Worm (Caenorhabditis elegans) whole organism, mixed stage, embryonic: ENCODE measurements around the gene lgc-58.
A peak's percentile ranks its signal among the peaks of the same experiment; 100 is the strongest.

Experiments used
- M03D4.4 ChIP-seq: sonication (generic microtip); optimal IDR thresholded peaks from 2 replicates; lab custom pipeline; 2017; ENCODE audit warnings: mild to moderate bottlenecking, missing genetic modification characterization, missing compliant biosample characterization
- bed-3 ChIP-seq: fragments of 200-800 bp; sonication (Bioruptor generic); optimal IDR thresholded peaks from 3 replicates; lab custom pipeline; 2018; ENCODE audit warnings: mild to moderate bottlenecking, missing genetic modification characterization, moderate library complexity, missing compliant biosample characterization
- blmp-1 ChIP-seq: fragments of 150-350 bp; optimal IDR thresholded peaks from 2 replicates; lab custom pipeline; 2014; ENCODE audit warnings: missing biosample characterization, missing genetic modification characterization
- ceh-39 ChIP-seq: fragments of 150-350 bp; optimal IDR thresholded peaks from 2 replicates; lab custom pipeline; 2014; ENCODE audit warnings: missing biosample characterization, missing genetic modification characterization
- ceh-43 ChIP-seq: fragments of 200-800 bp; sonication (Bioruptor generic); optimal IDR thresholded peaks from 2 replicates; lab custom pipeline; 2018; ENCODE audit warnings: mild to moderate bottlenecking, missing genetic modification characterization, moderate library complexity, missing compliant biosample characterization
- ceh-83 ChIP-seq: fragments of 200-800 bp; sonication (Bioruptor generic); optimal IDR thresholded peaks from 2 replicates; lab custom pipeline; 2018; ENCODE audit warnings: mild to moderate bottlenecking, missing genetic modification characterization, missing compliant biosample characterization
- ces-1 ChIP-seq: fragments of 150-350 bp; optimal IDR thresholded peaks from 2 replicates; lab custom pipeline; 2014; ENCODE audit warnings: missing biosample characterization, missing genetic modification reagents, missing genetic modification characterization
- cnd-1 ChIP-seq: fragments of 200-800 bp; sonication (Bioruptor generic); optimal IDR thresholded peaks from 2 replicates; lab custom pipeline; 2018; ENCODE audit warnings: mild to moderate bottlenecking, missing genetic modification characterization, missing compliant biosample characterization
- drap-1 ChIP-seq: fragments of 200-800 bp; sonication (Bioruptor generic); optimal IDR thresholded peaks from 3 replicates; lab custom pipeline; 2018; ENCODE audit warnings: mild to moderate bottlenecking, missing genetic modification characterization, missing compliant biosample characterization
- elt-1 ChIP-seq: sonication (generic microtip); optimal IDR thresholded peaks from 2 replicates; lab custom pipeline; 2017; ENCODE audit warnings: missing genetic modification characterization, mild to moderate bottlenecking, missing compliant biosample characterization, antibody characterized with exemption, moderate library complexity, borderline replicate concordance; ENCODE audit not compliant: insufficient read depth
- elt-3 ChIP-seq: fragments of 150-350 bp; optimal IDR thresholded peaks from 2 replicates; lab custom pipeline; 2014; ENCODE audit warnings: missing biosample characterization, missing genetic modification characterization
- flh-1 ChIP-seq: fragments of 200-800 bp; sonication (Bioruptor generic); optimal IDR thresholded peaks from 2 replicates; lab custom pipeline; 2018; ENCODE audit warnings: mild to moderate bottlenecking, missing genetic modification characterization, moderate library complexity, missing compliant biosample characterization
- ham-2 ChIP-seq: fragments of 200-800 bp; sonication (Bioruptor generic); optimal IDR thresholded peaks from 2 replicates; lab custom pipeline; 2018; ENCODE audit warnings: mild to moderate bottlenecking, missing genetic modification characterization, missing compliant biosample characterization
- hlh-1 ChIP-seq: fragments of 150-350 bp; optimal IDR thresholded peaks from 2 replicates; lab custom pipeline; 2014; ENCODE audit warnings: missing biosample characterization, missing genetic modification reagents, missing genetic modification characterization
- lin-13 ChIP-seq: fragments of 150-350 bp; optimal IDR thresholded peaks from 2 replicates; lab custom pipeline; 2014; ENCODE audit warnings: missing biosample characterization, missing genetic modification characterization
- lin-32 ChIP-seq: fragments of 200-800 bp; sonication (Bioruptor generic); optimal IDR thresholded peaks from 2 replicates; lab custom pipeline; 2018; ENCODE audit warnings: mild to moderate bottlenecking, missing genetic modification characterization, missing compliant biosample characterization
- lsy-2 ChIP-seq: fragments of 150-350 bp; optimal IDR thresholded peaks from 2 replicates; lab custom pipeline; 2014; ENCODE audit warnings: missing biosample characterization, missing genetic modification characterization
- mab-5 ChIP-seq: fragments of 150-350 bp; optimal IDR thresholded peaks from 2 replicates; lab custom pipeline; 2014; ENCODE audit warnings: missing biosample characterization, missing genetic modification characterization
- mep-1 ChIP-seq: fragments of 150-350 bp; optimal IDR thresholded peaks from 2 replicates; lab custom pipeline; 2017; ENCODE audit warnings: missing biosample characterization, missing genetic modification reagents, missing genetic modification characterization, inconsistent platforms
- mls-2 ChIP-seq: sonication (generic microtip); optimal IDR thresholded peaks from 2 replicates; lab custom pipeline; 2016; ENCODE audit warnings: mild to moderate bottlenecking, missing genetic modification characterization, moderate library complexity, missing compliant biosample characterization
- nhr-12 ChIP-seq: fragments of 150-350 bp; optimal IDR thresholded peaks from 2 replicates; lab custom pipeline; 2014; ENCODE audit warnings: missing biosample characterization, missing genetic modification characterization
- nhr-2 ChIP-seq: fragments of 150-350 bp; optimal IDR thresholded peaks from 2 replicates; lab custom pipeline; 2014; ENCODE audit warnings: missing biosample characterization, missing genetic modification characterization
- nhr-237 ChIP-seq: fragments of 150-350 bp; optimal IDR thresholded peaks from 2 replicates; lab custom pipeline; 2014; ENCODE audit warnings: missing biosample characterization, missing genetic modification characterization
- nhr-28 ChIP-seq: fragments of 150-350 bp; optimal IDR thresholded peaks from 2 replicates; lab custom pipeline; 2014; ENCODE audit warnings: missing biosample characterization, missing genetic modification characterization
- nhr-76 ChIP-seq: sonication (generic microtip); optimal IDR thresholded peaks from 2 replicates; lab custom pipeline; 2017; ENCODE audit warnings: missing biosample characterization, missing genetic modification characterization
- pha-4 ChIP-seq: fragments of 150-350 bp; optimal IDR thresholded peaks from 2 replicates; lab custom pipeline; 2018; ENCODE audit warnings: missing biosample characterization, missing genetic modification reagents, missing genetic modification characterization
- sem-2 ChIP-seq: fragments of 200-800 bp; sonication (Bioruptor generic); optimal IDR thresholded peaks from 2 replicates; lab custom pipeline; 2018; ENCODE audit warnings: mild to moderate bottlenecking, missing genetic modification characterization, missing compliant biosample characterization
- snpc-4 ChIP-seq: fragments of 150-350 bp; optimal IDR thresholded peaks from 2 replicates; lab custom pipeline; 2014; ENCODE audit warnings: missing biosample characterization, missing genetic modification characterization
- sptf-1 ChIP-seq: sonication (generic microtip); optimal IDR thresholded peaks from 2 replicates; lab custom pipeline; 2017; ENCODE audit warnings: mild to moderate bottlenecking, missing genetic modification characterization, moderate library complexity, missing compliant biosample characterization
- tbx-8 ChIP-seq: fragments of 200-800 bp; sonication (Bioruptor generic); optimal IDR thresholded peaks from 2 replicates; lab custom pipeline; 2018; ENCODE audit warnings: mild to moderate bottlenecking, missing genetic modification characterization, moderate library complexity, missing compliant biosample characterization
- unc-120 ChIP-seq: sonication (generic microtip); optimal IDR thresholded peaks from 2 replicates; lab custom pipeline; 2017; ENCODE audit warnings: missing genetic modification characterization, missing compliant biosample characterization; ENCODE audit not compliant: poor library complexity, severe bottlenecking
- unc-39 ChIP-seq: fragments of 150-350 bp; optimal IDR thresholded peaks from 2 replicates; lab custom pipeline; 2014; ENCODE audit warnings: missing biosample characterization, missing genetic modification characterization
- unc-62 ChIP-seq: fragments of 150-350 bp; optimal IDR thresholded peaks from 2 replicates; lab custom pipeline; 2014; ENCODE audit warnings: missing biosample characterization, missing genetic modification reagents, missing genetic modification characterization
- zip-8 ChIP-seq: fragments of 150-350 bp; optimal IDR thresholded peaks from 2 replicates; lab custom pipeline; 2014; ENCODE audit warnings: missing biosample characterization, missing genetic modification characterization
- ztf-11 ChIP-seq: fragments of 150-350 bp; optimal IDR thresholded peaks from 2 replicates; lab custom pipeline; 2014; ENCODE audit warnings: missing biosample characterization, missing genetic modification characterization

The lgc-58 gene

ce11 chrX:6092533-6092932, 17.2 kb downstream of the lgc-58 start:
- TF ChIP-seq nhr-2 (tag; lab: Kevin White, UChicago) (peak; percentile 31), ham-2 (peak; percentile 77), elt-1 (tag; lab: Kevin White, UChicago) (peak; percentile 98), snpc-4 (no peak), nhr-28 (tag; lab: Kevin White, UChicago) (no peak)

DNA sequence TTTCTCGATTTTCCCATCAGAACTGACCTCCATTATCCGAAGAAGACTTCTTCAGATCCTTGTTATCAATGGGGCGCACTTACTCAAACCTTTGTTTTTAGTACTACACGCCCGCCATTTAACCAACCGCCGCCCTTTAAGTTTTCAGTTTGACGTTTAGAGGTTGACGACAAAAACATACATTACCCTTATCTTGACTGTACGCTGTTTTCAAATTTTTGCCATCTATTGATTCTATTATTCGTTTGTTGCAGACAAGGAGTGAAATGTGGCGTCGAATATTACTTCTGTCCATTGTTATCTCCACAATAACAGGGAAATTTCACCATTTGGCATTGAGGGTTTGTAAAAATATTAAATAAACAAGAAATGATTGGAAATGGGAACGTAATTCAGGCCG, 17.7 kb downstream of the lgc-58 start, which contains the start of gene C15H9.5:
TSS of gene C15H9.5 (plus strand) at position 255 of the 400 bp plus-strand sequence.
- TF ChIP-seq sem-2 (GFP tag; lab: Kevin White, UChicago) (no peak), drap-1 (GFP tag; lab: Kevin White, UChicago) (no peak), mls-2 (tag; lab: Kevin White, UChicago) (no peak), snpc-4 (no peak), zip-8 (tag; lab: Kevin White, UChicago) (no peak), cnd-1 (no peak), unc-62 (GFP tag; lab: Kevin White, UChicago) (no peak), mab-5 (tag; lab: Kevin White, UChicago) (no peak), flh-1 (GFP tag; lab: Kevin White, UChicago) (no peak), nhr-12 (no peak), pha-4 (tag; lab: Kevin White, UChicago) (no peak), M03D4.4 (tag; lab: Kevin White, UChicago) (no peak), sptf-1 (tag; lab: Kevin White, UChicago) (no peak), tbx-8 (GFP tag; lab: Kevin White, UChicago) (no peak), nhr-28 (tag; lab: Kevin White, UChicago) (no peak)

DNA sequence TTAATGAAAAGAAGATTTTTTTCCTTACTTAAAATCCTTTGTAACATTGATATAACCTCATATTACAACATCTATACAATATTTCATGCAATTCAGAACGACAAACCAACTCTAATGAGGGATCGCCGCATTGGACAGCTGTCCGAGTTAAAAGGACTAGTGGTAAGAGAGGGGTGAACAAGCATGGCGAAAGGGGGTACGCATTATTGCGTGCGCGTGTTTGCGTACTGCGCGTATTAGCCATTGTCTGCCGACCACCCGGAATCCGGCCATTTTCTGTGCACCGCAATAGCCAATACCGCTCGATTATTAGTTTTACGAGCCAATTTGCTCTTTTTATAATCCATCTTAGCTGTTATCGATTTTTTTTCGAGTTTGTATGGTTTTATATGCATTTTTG, 22.2 kb downstream of the lgc-58 start, which contains the start of gene C15H9.4:
TSS of gene C15H9.4 (plus strand) at position 93 of the 400 bp plus-strand sequence.
- TF ChIP-seq pha-4 (tag; lab: Kevin White, UChicago) = peak; percentile 62
- no peak for TF ChIP-seq ztf-11
- peak; percentile 71 for TF ChIP-seq ces-1 (GFP tag; lab: Kevin White, UChicago)
- TF ChIP-seq unc-62 (GFP tag; lab: Kevin White, UChicago) = no peak
- peak; percentile 3 for TF ChIP-seq elt-1 (tag; lab: Kevin White, UChicago)
- peak; percentile 45 for TF ChIP-seq drap-1 (GFP tag; lab: Kevin White, UChicago)
- peak; percentile 36 for TF ChIP-seq ceh-83 (GFP tag; lab: Kevin White, UChicago)
- peak; percentile 57 for TF ChIP-seq lin-13 (tag; lab: Kevin White, UChicago)
- TF ChIP-seq bed-3 (GFP tag; lab: Kevin White, UChicago) = no peak
- no peak for TF ChIP-seq tbx-8 (GFP tag; lab: Kevin White, UChicago)
- TF ChIP-seq nhr-12 = no peak
- peak; percentile 70 for TF ChIP-seq mls-2 (tag; lab: Kevin White, UChicago)
- peak; percentile 73 for TF ChIP-seq hlh-1
- no peak for TF ChIP-seq blmp-1 (tag; lab: Kevin White, UChicago)
- no peak for TF ChIP-seq flh-1 (GFP tag; lab: Kevin White, UChicago)
- TF ChIP-seq nhr-28 (tag; lab: Kevin White, UChicago) = no peak
- TF ChIP-seq nhr-76 (tag; lab: Kevin White, UChicago) = no peak
- peak; percentile 84 for TF ChIP-seq cnd-1
- TF ChIP-seq ceh-39 (tag; lab: Kevin White, UChicago) = peak; percentile 2
- no peak for TF ChIP-seq elt-3
- TF ChIP-seq nhr-2 (tag; lab: Kevin White, UChicago) = no peak
- TF ChIP-seq snpc-4 = no peak
- peak; percentile 12 for TF ChIP-seq lsy-2 (tag; lab: Kevin White, UChicago)
- TF ChIP-seq lin-32 (GFP tag; lab: Kevin White, UChicago) = no peak
- TF ChIP-seq mab-5 (tag; lab: Kevin White, UChicago) = no peak
- peak; percentile 26 for TF ChIP-seq sem-2 (GFP tag; lab: Kevin White, UChicago)
- TF ChIP-seq unc-120 (tag; lab: Kevin White, UChicago) = peak; percentile 59
- peak; percentile 72 for TF ChIP-seq sptf-1 (tag; lab: Kevin White, UChicago)
- TF ChIP-seq ceh-43 (GFP tag; lab: Kevin White, UChicago) = peak; percentile 49
- no peak for TF ChIP-seq unc-39 (tag; lab: Kevin White, UChicago)
- peak; percentile 66 for TF ChIP-seq M03D4.4 (tag; lab: Kevin White, UChicago)
- TF ChIP-seq nhr-237 (tag; lab: Kevin White, UChicago) = no peak
- peak; percentile 88 for TF ChIP-seq ham-2
- no peak for TF ChIP-seq zip-8 (tag; lab: Kevin White, UChicago)
- peak; percentile 16 for TF ChIP-seq mep-1
